Worm (Caenorhabditis elegans) whole organism, L1 larva: ENCODE measurements around the gene arf-1.

Source experiments
- C16A3.4 ChIP-seq: fragments of 150-350 bp; optimal IDR thresholded peaks from 2 replicates; lab custom pipeline; 2014; ENCODE audit warnings: missing biosample characterization, missing genetic modification characterization
- Y116A8C.19 ChIP-seq: sonication (generic microtip); optimal IDR thresholded peaks from 2 replicates; lab custom pipeline; 2016; ENCODE audit warnings: missing compliant biosample characterization, missing genetic modification characterization, borderline replicate concordance
- aly-2 ChIP-seq: fragments of 150-350 bp; optimal IDR thresholded peaks from 2 replicates; lab custom pipeline; 2014; ENCODE audit warnings: missing biosample characterization, missing genetic modification characterization
- ceh-8 ChIP-seq: fragments of 200-800 bp; sonication (Bioruptor generic); optimal IDR thresholded peaks from 2 replicates; lab custom pipeline; 2018; ENCODE audit warnings: mild to moderate bottlenecking, missing genetic modification characterization, moderate library complexity, missing compliant biosample characterization
- ceh-82 ChIP-seq, 3 experiments: fragments of 150-350 bp in 1 of 3; sonication (generic microtip) in 2 of 3; optimal IDR thresholded peaks; 2 replicates each; lab custom pipeline; 2014 to 2017; ENCODE audit warnings: missing biosample characterization in 3 of 3, missing genetic modification characterization in 3 of 3
- dpl-1 ChIP-seq, 3 experiments: fragments of 150-350 bp in 2 of 3; sonication (generic microtip) in 1 of 3; optimal IDR thresholded peaks; 2 replicates each; lab custom pipeline; 2014 to 2017; ENCODE audit warnings: missing biosample characterization in 3 of 3, missing genetic modification characterization in 3 of 3, missing genetic modification reagents in 3 of 3
- dsc-1 ChIP-seq: sonication (generic microtip); optimal IDR thresholded peaks from 2 replicates; lab custom pipeline; 2016; ENCODE audit warnings: mild to moderate bottlenecking, missing genetic modification characterization, missing compliant biosample characterization
- efl-1 ChIP-seq, 4 experiments: fragments of 150-350 bp; optimal IDR thresholded peaks in 3 of 4; peaks in 1 of 4; 1 replicate in 1 of 4; 2 replicates in 3 of 4; lab custom pipeline; 2014; ENCODE audit warnings: missing biosample characterization in 2 of 4, missing genetic modification characterization in 2 of 4, missing genetic modification reagents in 2 of 4
- egl-27 ChIP-seq, 2 experiments: fragments of 150-350 bp in 1 of 2; sonication (generic microtip); optimal IDR thresholded peaks; 3 replicates each; lab custom pipeline; 2017 to 2018; ENCODE audit warnings: missing biosample characterization in 2 of 2, missing genetic modification characterization in 2 of 2, missing genetic modification reagents in 2 of 2
- elt-3 ChIP-seq, 6 experiments: fragments of 150-350 bp in 1 of 6; sonication (generic microtip); optimal IDR thresholded peaks; 2 replicates each; lab custom pipeline; 2017 to 2018; ENCODE audit warnings: missing biosample characterization in 6 of 6, missing genetic modification characterization in 6 of 6, inconsistent platforms in 1 of 6
- fkh-10 ChIP-seq: sonication (generic microtip); optimal IDR thresholded peaks from 2 replicates; lab custom pipeline; 2017; ENCODE audit warnings: missing biosample characterization, missing genetic modification reagents, missing genetic modification characterization
- fkh-4 ChIP-seq: sonication (generic microtip); optimal IDR thresholded peaks from 2 replicates; lab custom pipeline; 2016; ENCODE audit warnings: missing compliant biosample characterization, missing genetic modification characterization, borderline replicate concordance
- fkh-8 ChIP-seq: sonication (generic microtip); optimal IDR thresholded peaks from 2 replicates; lab custom pipeline; 2016; ENCODE audit warnings: mild to moderate bottlenecking, missing genetic modification characterization, missing compliant biosample characterization
- fos-1 ChIP-seq: fragments of 150-350 bp; optimal IDR thresholded peaks from 2 replicates; lab custom pipeline; 2014; ENCODE audit warnings: missing biosample characterization, missing genetic modification characterization
- grh-1 ChIP-seq: fragments of 200-800 bp; sonication (Bioruptor generic); IDR thresholded peaks from 2 replicates; pipeline ENCODE4 v1.3.6; 2022; ENCODE audit warnings: missing genetic modification reagents, missing genetic modification characterization, missing compliant biosample characterization
- hpl-2 ChIP-seq: fragments of 150-350 bp; optimal IDR thresholded peaks from 2 replicates; lab custom pipeline; 2014; ENCODE audit warnings: missing biosample characterization, missing genetic modification reagents, missing genetic modification characterization
- jun-1 ChIP-seq: fragments of 150-350 bp; optimal IDR thresholded peaks from 2 replicates; lab custom pipeline; 2014; ENCODE audit warnings: missing biosample characterization, missing genetic modification reagents, missing genetic modification characterization
- lin-15B ChIP-seq: fragments of 150-350 bp; sonication (generic microtip); optimal IDR thresholded peaks from 3 replicates; lab custom pipeline; 2014; ENCODE audit warnings: missing biosample characterization, missing genetic modification characterization
- lin-35 ChIP-seq, 2 experiments: fragments of 150-350 bp; optimal IDR thresholded peaks; 2 replicates each; lab custom pipeline; 2014; ENCODE audit warnings: missing biosample characterization in 2 of 2, missing genetic modification characterization in 2 of 2, missing genetic modification reagents in 2 of 2
- lin-39 ChIP-seq: fragments of 150-350 bp; optimal IDR thresholded peaks from 2 replicates; lab custom pipeline; 2014; ENCODE audit warnings: missing biosample characterization, missing genetic modification reagents, missing genetic modification characterization
- lir-3 ChIP-seq: sonication (generic microtip); optimal IDR thresholded peaks from 2 replicates; lab custom pipeline; 2016; ENCODE audit warnings: mild to moderate bottlenecking, missing genetic modification characterization, moderate library complexity, missing compliant biosample characterization; ENCODE audit not compliant: poor library complexity
- lsy-2 ChIP-seq, 2 experiments: fragments of 150-350 bp; optimal IDR thresholded peaks; 2 replicates each; lab custom pipeline; 2014; ENCODE audit warnings: missing biosample characterization in 2 of 2, missing genetic modification characterization in 2 of 2
- mab-9 ChIP-seq: fragments of 200-800 bp; sonication (Bioruptor generic); IDR thresholded peaks from 2 replicates; pipeline ENCODE4 v1.3.6; 2022; ENCODE audit warnings: missing genetic modification reagents, missing genetic modification characterization, missing compliant biosample characterization
- mdl-1 ChIP-seq, 2 experiments: fragments of 150-350 bp; optimal IDR thresholded peaks; 2 replicates each; lab custom pipeline; 2014 to 2017; ENCODE audit warnings: missing biosample characterization in 2 of 2, missing genetic modification characterization in 2 of 2, inconsistent platforms in 1 of 2
- mef-2 ChIP-seq: fragments of 150-350 bp; optimal IDR thresholded peaks from 2 replicates; lab custom pipeline; 2014; ENCODE audit warnings: missing biosample characterization, missing genetic modification characterization
- mep-1 ChIP-seq: fragments of 150-350 bp; optimal IDR thresholded peaks from 2 replicates; lab custom pipeline; 2014; ENCODE audit warnings: missing biosample characterization, missing genetic modification characterization
- nhr-11 ChIP-seq: fragments of 150-350 bp; optimal IDR thresholded peaks from 2 replicates; lab custom pipeline; 2014; ENCODE audit warnings: missing biosample characterization, missing genetic modification characterization
- nhr-12 ChIP-seq: sonication (generic microtip); optimal IDR thresholded peaks from 2 replicates; lab custom pipeline; 2017; ENCODE audit warnings: missing biosample characterization, missing genetic modification characterization
- nhr-19 ChIP-seq: fragments of 200-800 bp; sonication (Bioruptor generic); conservative IDR thresholded peaks from 2 replicates; pipeline ENCODE4 v1.3.6; 2022; ENCODE audit warnings: missing genetic modification characterization, missing compliant biosample characterization
- nhr-20 ChIP-seq: sonication (generic microtip); optimal IDR thresholded peaks from 2 replicates; lab custom pipeline; 2016; ENCODE audit warnings: mild to moderate bottlenecking, missing genetic modification characterization, missing compliant biosample characterization
- nhr-237 ChIP-seq: fragments of 150-350 bp; optimal IDR thresholded peaks from 2 replicates; lab custom pipeline; 2014; ENCODE audit warnings: missing biosample characterization, missing genetic modification characterization
- nhr-47 ChIP-seq: sonication (generic microtip); optimal IDR thresholded peaks from 2 replicates; lab custom pipeline; 2016; ENCODE audit warnings: mild to moderate bottlenecking, missing genetic modification characterization, moderate library complexity, missing compliant biosample characterization
- nhr-84 ChIP-seq: sonication (generic microtip); optimal IDR thresholded peaks from 2 replicates; lab custom pipeline; 2017; ENCODE audit warnings: missing biosample characterization, missing genetic modification characterization
- pag-3 ChIP-seq: sonication (generic microtip); optimal IDR thresholded peaks from 2 replicates; lab custom pipeline; 2017; ENCODE audit warnings: missing genetic modification characterization, mild to moderate bottlenecking, missing compliant biosample characterization, antibody characterized with exemption, borderline replicate concordance; ENCODE audit not compliant: insufficient read depth
- pqm-1 ChIP-seq: sonication (generic microtip); optimal IDR thresholded peaks from 3 replicates; lab custom pipeline; 2017; ENCODE audit warnings: missing biosample characterization, missing genetic modification characterization
- skn-1 ChIP-seq: fragments of 150-350 bp; optimal IDR thresholded peaks from 2 replicates; lab custom pipeline; 2014; ENCODE audit warnings: missing biosample characterization, missing genetic modification characterization
- snpc-4 ChIP-seq: fragments of 150-350 bp; optimal IDR thresholded peaks from 2 replicates; lab custom pipeline; 2014; ENCODE audit warnings: missing biosample characterization, missing genetic modification characterization
- snu-23 ChIP-seq: sonication (generic microtip); optimal IDR thresholded peaks from 2 replicates; lab custom pipeline; 2016; ENCODE audit warnings: missing genetic modification characterization, missing compliant biosample characterization
- sox-4 ChIP-seq: sonication (generic microtip); optimal IDR thresholded peaks from 2 replicates; lab custom pipeline; 2016; ENCODE audit warnings: missing genetic modification characterization, missing compliant biosample characterization
- sptf-1 ChIP-seq: fragments of 150-350 bp; optimal IDR thresholded peaks from 2 replicates; lab custom pipeline; 2014; ENCODE audit warnings: missing biosample characterization, missing genetic modification characterization
- swsn-7 ChIP-seq: sonication (generic microtip); optimal IDR thresholded peaks from 2 replicates; lab custom pipeline; 2016; ENCODE audit warnings: missing genetic modification characterization, missing compliant biosample characterization
- tbx-2 ChIP-seq: sonication (generic microtip); optimal IDR thresholded peaks from 2 replicates; lab custom pipeline; 2016; ENCODE audit warnings: missing genetic modification characterization, missing compliant biosample characterization
- tlp-1 ChIP-seq: fragments of 150-350 bp; optimal IDR thresholded peaks from 2 replicates; lab custom pipeline; 2014; ENCODE audit warnings: missing biosample characterization, missing genetic modification characterization
- unc-130 ChIP-seq: fragments of 150-350 bp; optimal IDR thresholded peaks from 2 replicates; lab custom pipeline; 2017; ENCODE audit warnings: missing biosample characterization, missing genetic modification characterization, inconsistent platforms
- unc-30 ChIP-seq: sonication (generic microtip); optimal IDR thresholded peaks from 2 replicates; lab custom pipeline; 2017; ENCODE audit warnings: missing biosample characterization, missing genetic modification characterization
- vab-15 ChIP-seq: sonication (generic microtip); optimal IDR thresholded peaks from 2 replicates; lab custom pipeline; 2017; ENCODE audit warnings: missing genotype, mild to moderate bottlenecking, missing genetic modification characterization, missing compliant biosample characterization
- zip-4 ChIP-seq: fragments of 200-800 bp; sonication (Bioruptor generic); optimal IDR thresholded peaks from 2 replicates; lab custom pipeline; 2018; ENCODE audit warnings: mild to moderate bottlenecking, missing genetic modification characterization, moderate library complexity, missing compliant biosample characterization
- ztf-11 ChIP-seq, 2 experiments: sonication (generic microtip); optimal IDR thresholded peaks; 2 replicates each; lab custom pipeline; 2016 to 2017; ENCODE audit warnings: missing genetic modification characterization in 2 of 2, missing biosample characterization in 1 of 2, missing compliant biosample characterization in 1 of 2
- ztf-4 ChIP-seq: fragments of 150-350 bp; optimal IDR thresholded peaks from 2 replicates; lab custom pipeline; 2014; ENCODE audit warnings: missing biosample characterization, missing genetic modification characterization

The arf-1 gene

DNA sequence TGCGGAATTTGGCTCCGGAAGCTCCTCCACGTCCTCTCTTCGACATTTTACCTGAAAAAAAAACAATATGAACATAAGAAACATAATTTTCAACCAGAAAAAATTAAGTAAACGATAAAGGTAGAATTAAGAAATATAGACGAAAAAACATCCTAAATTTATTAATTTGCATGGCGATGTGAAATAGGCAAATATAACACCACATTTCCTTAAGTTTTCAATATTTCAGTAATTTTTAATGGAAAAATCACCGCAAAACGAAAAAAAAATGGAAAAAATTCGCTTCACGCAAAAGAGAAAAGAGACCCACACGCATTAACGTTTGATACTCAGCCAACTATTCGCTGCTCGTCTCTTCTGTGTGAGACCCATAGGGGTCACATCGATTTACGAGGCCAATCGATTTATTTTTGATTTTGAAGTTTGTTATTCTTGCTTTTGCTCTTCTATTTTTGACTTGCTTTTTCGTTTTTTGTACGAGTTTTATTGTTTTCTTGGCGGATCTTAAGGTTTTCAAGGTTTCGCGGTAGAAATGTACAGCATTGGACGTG, 8.5 kb upstream of the arf-1 start, which contains the start of gene rpl-23 (continued):
- TF ChIP-seq aly-2 (tag; lab: Kevin White, UChicago), result peak; percentile 72
- no peak for TF ChIP-seq nhr-12 (tag; lab: Kevin White, UChicago)
- peak; percentile 61 for TF ChIP-seq snpc-4 (tag; lab: Kevin White, UChicago)
- TF ChIP-seq jun-1 (tag; lab: Kevin White, UChicago), result peak; percentile 90
- TF ChIP-seq mep-1 (tag; lab: Kevin White, UChicago), result peak; percentile 95
- TF ChIP-seq lin-15B (tag; lab: Kevin White, UChicago), result peak; percentile 85
- peak; percentile 92 to 95 for TF ChIP-seq efl-1 (optimal IDR thresholded peaks at IDR 0.05; lab: Kevin White, UChicago)
- TF ChIP-seq efl-1 (GFP tag; optimal IDR thresholded peaks at IDR 0.05 in 1 of 2; lab: Kevin White, UChicago), result peak; percentile 84 to 98
- peak; percentile 90 for TF ChIP-seq tbx-2 (tag; lab: Kevin White, UChicago)
- no peak for TF ChIP-seq tlp-1 (tag; lab: Kevin White, UChicago)
- TF ChIP-seq fkh-4, result peak; percentile 43
- TF ChIP-seq elt-3 (tag; optimal IDR thresholded peaks at IDR 0.05; lab: Kevin White, UChicago), result peak in 5 of 6 experiments; percentile 45 to 97 (median 83)
- TF ChIP-seq nhr-20 (tag; lab: Kevin White, UChicago), result peak; percentile 91
- TF ChIP-seq nhr-47 (tag; lab: Kevin White, UChicago), result peak; percentile 91
- TF ChIP-seq fkh-10 (GFP tag; lab: Kevin White, UChicago), result peak; percentile 85
- peak; percentile 47 for TF ChIP-seq nhr-84 (tag; lab: Kevin White, UChicago)
- peak; percentile 80 for TF ChIP-seq lir-3
- no peak for TF ChIP-seq Y116A8C.19 (tag; lab: Kevin White, UChicago)
- peak; percentile 88 to 95 for TF ChIP-seq lin-35 (GFP tag; optimal IDR thresholded peaks at IDR 0.05; lab: Kevin White, UChicago)
- TF ChIP-seq grh-1 (GFP tag; lab: Robert Waterston, UW), result peak; percentile 70
- peak; percentile 79 for TF ChIP-seq ztf-4
- no peak for TF ChIP-seq sptf-1
- peak; percentile 82 for TF ChIP-seq nhr-237 (tag; lab: Kevin White, UChicago)
- no peak for TF ChIP-seq mab-9
- TF ChIP-seq C16A3.4, result peak; percentile 98
- peak; percentile 94 to 97 for TF ChIP-seq lsy-2 (tag; optimal IDR thresholded peaks at IDR 0.05; lab: Kevin White, UChicago)
- TF ChIP-seq ceh-82 (tag; optimal IDR thresholded peaks at IDR 0.05; lab: Kevin White, UChicago), result peak; percentile 91 to 97 (median 96)
- peak in 1 of 2 experiments; percentile 83 for TF ChIP-seq mdl-1 (tag; optimal IDR thresholded peaks at IDR 0.05; lab: Kevin White, UChicago)
- peak in 1 of 2 experiments; percentile 39 for TF ChIP-seq ztf-11 (tag; optimal IDR thresholded peaks at IDR 0.05; lab: Kevin White, UChicago)
- peak; percentile 27 for TF ChIP-seq mef-2 (tag; lab: Kevin White, UChicago)
- peak; percentile 86 to 88 (median 88) for TF ChIP-seq dpl-1 (GFP tag; optimal IDR thresholded peaks at IDR 0.05; lab: Kevin White, UChicago)
- TF ChIP-seq fos-1 (tag; lab: Kevin White, UChicago), result peak; percentile 92
- TF ChIP-seq pqm-1 (tag; lab: Kevin White, UChicago), result no peak
- peak; percentile 15 for TF ChIP-seq ceh-8
- peak; percentile 85 for TF ChIP-seq unc-130
- TF ChIP-seq sox-4 (tag; lab: Kevin White, UChicago), result no peak
- TF ChIP-seq zip-4 (GFP tag; lab: Kevin White, UChicago), result peak; percentile 71
- TF ChIP-seq unc-30, result no peak
- peak; percentile 91 for TF ChIP-seq fkh-8 (tag; lab: Kevin White, UChicago)
- no peak for TF ChIP-seq pag-3
- TF ChIP-seq hpl-2 (GFP tag; lab: Kevin White, UChicago), result peak; percentile 82
- TF ChIP-seq dsc-1, result peak; percentile 73
- peak; percentile 91 for TF ChIP-seq nhr-19
- peak; percentile 14 to 16 for TF ChIP-seq egl-27 (tag; optimal IDR thresholded peaks at IDR 0.05; lab: Kevin White, UChicago)
- TF ChIP-seq nhr-11 (tag; lab: Kevin White, UChicago), result peak; percentile 80
- TF ChIP-seq lin-39 (tag; lab: Kevin White, UChicago), result peak; percentile 78
- TF ChIP-seq vab-15 (tag; lab: Kevin White, UChicago), result peak; percentile 81
- peak; percentile 97 for TF ChIP-seq skn-1 (tag; lab: Kevin White, UChicago)
- TF ChIP-seq swsn-7 (tag; lab: Kevin White, UChicago), result peak; percentile 88
- peak; percentile 97 for TF ChIP-seq snu-23 (GFP tag; lab: Kevin White, UChicago)
- TF ChIP-seq, all 84 proteins: peak for 61
